Worm (Caenorhabditis elegans) whole organism, L4 larva: ENCODE data around the gene oig-1.

Experiments
- ZK337.2 ChIP-seq: fragments of 200-800 bp; sonication (Bioruptor generic); IDR thresholded peaks from 2 replicates; pipeline ENCODE4 v1.3.6; 2022; ENCODE audit warnings: missing genetic modification reagents, missing genetic modification characterization, missing compliant biosample characterization
- mep-1 ChIP-seq: fragments of 150-350 bp; sonication (generic microtip); optimal IDR thresholded peaks from 3 replicates; lab custom pipeline; 2014; ENCODE audit warnings: missing biosample characterization, missing genetic modification characterization
- unc-39 ChIP-seq: sonication (generic microtip); optimal IDR thresholded peaks from 2 replicates; lab custom pipeline; 2017; ENCODE audit warnings: missing biosample characterization, missing genetic modification characterization
- unc-62 ChIP-seq, 3 experiments: fragments of 150-350 bp in 1 of 3; sonication (generic microtip); optimal IDR thresholded peaks in 2 of 3; peaks in 1 of 3; 1 replicate in 1 of 3; 2 replicates in 2 of 3; lab custom pipeline; 2014 to 2017; ENCODE audit warnings: missing biosample characterization in 3 of 3, missing genetic modification characterization in 3 of 3, missing genetic modification reagents in 3 of 3, missing genotype in 1 of 3

DNA sequence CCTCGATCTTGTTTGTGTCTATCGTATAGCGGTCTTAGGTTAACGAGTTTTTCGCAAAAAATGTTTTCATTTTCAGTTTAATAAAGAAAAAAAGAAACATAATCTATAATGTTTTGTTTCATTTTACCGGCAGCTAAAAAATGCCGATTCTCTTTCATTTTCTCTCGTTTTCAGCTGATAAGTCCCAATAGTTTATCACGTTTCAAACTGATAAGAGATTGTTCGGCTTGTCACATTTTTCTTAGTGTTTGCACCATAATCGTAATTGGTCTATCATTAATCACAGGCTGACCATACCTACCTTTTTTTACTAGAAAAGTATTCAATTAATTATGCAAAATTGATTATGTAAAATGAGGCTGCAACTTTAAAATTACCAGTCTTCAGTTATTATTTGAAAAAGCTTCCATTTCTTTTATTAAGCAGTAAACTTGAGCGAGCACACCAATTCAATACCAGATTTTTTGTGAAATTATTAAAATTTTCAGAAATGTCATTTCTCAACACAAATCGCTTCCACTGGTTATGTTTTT lies 30.2 kb downstream of the oig-1 start, which contains the start of gene F23F12.13:
- TF ChIP-seq unc-62 (GFP tag; optimal IDR thresholded peaks at IDR 0.05 in 1 of 2; lab: Kevin White, UChicago) (no peak), unc-62 (tag; optimal IDR thresholded peaks at IDR 0.05; lab: Kevin White, UChicago) (no peak), ZK337.2 (no peak), mep-1 (no peak), unc-39 (tag; lab: Kevin White, UChicago) (no peak)
